Worm (Caenorhabditis elegans) whole organism, young adult: Measurements from ENCODE around the gene Y7A5A.3.
A peak's percentile ranks its signal among the peaks of the same experiment; 100 is the strongest.
"Not testable (repeated sequence)": the region's sequence is repeated elsewhere in the genome, so short reads cannot be mapped to it uniquely, and the experiment has no call there.

ENCODE experiments used
- B0261.1 ChIP-seq: sonication (generic microtip); optimal IDR thresholded peaks from 2 replicates; lab custom pipeline; 2016; ENCODE audit warnings: mild to moderate bottlenecking, missing genetic modification characterization, moderate library complexity, missing compliant biosample characterization
- F37B4.10 ChIP-seq: fragments of 200-800 bp; sonication (Bioruptor generic); IDR thresholded peaks from 2 replicates; pipeline ENCODE4 v1.3.6; 2022; ENCODE audit warnings: missing genetic modification characterization, missing compliant biosample characterization
- F52B5.7 ChIP-seq: sonication (generic microtip); optimal IDR thresholded peaks from 2 replicates; lab custom pipeline; 2016; ENCODE audit warnings: mild to moderate bottlenecking, missing genetic modification characterization, missing compliant biosample characterization
- F55B11.4 ChIP-seq: sonication (generic microtip); optimal IDR thresholded peaks from 2 replicates; lab custom pipeline; 2016; ENCODE audit warnings: missing compliant biosample characterization, missing genetic modification characterization, borderline replicate concordance; ENCODE audit not compliant: insufficient read depth
- K11D2.4 ChIP-seq: fragments of 200-800 bp; sonication (Bioruptor generic); IDR thresholded peaks from 2 replicates; pipeline ENCODE4 v1.3.6; 2022; ENCODE audit warnings: missing genetic modification reagents, missing genetic modification characterization, missing compliant biosample characterization
- T26A5.8 ChIP-seq: sonication (generic microtip); optimal IDR thresholded peaks from 2 replicates; lab custom pipeline; 2016; ENCODE audit warnings: missing genetic modification characterization, missing compliant biosample characterization
- Y95B8A.8 ChIP-seq: fragments of 200-800 bp; sonication (Bioruptor generic); IDR thresholded peaks from 2 replicates; pipeline ENCODE4 v1.3.6; 2022; ENCODE audit warnings: missing genetic modification reagents, missing genetic modification characterization, missing compliant biosample characterization
- akir-1 ChIP-seq: fragments of 200-800 bp; sonication (Bioruptor generic); optimal IDR thresholded peaks from 2 replicates; lab custom pipeline; 2018; ENCODE audit warnings: mild to moderate bottlenecking, missing genetic modification characterization, moderate library complexity, missing compliant biosample characterization
- aptf-2 ChIP-seq: fragments of 200-800 bp; sonication (Bioruptor generic); conservative IDR thresholded peaks from 2 replicates; pipeline ENCODE4 v1.3.6; 2022; ENCODE audit warnings: missing genetic modification reagents, missing genetic modification characterization, missing compliant biosample characterization
- atf-7 ChIP-seq: sonication (generic microtip); optimal IDR thresholded peaks from 2 replicates; lab custom pipeline; 2017; ENCODE audit warnings: mild to moderate bottlenecking, missing genetic modification characterization, missing compliant biosample characterization
- athp-1 ChIP-seq: sonication (generic microtip); optimal IDR thresholded peaks from 2 replicates; lab custom pipeline; 2017; ENCODE audit warnings: mild to moderate bottlenecking, missing genetic modification characterization, missing compliant biosample characterization
- attf-6 ChIP-seq: fragments of 200-800 bp; sonication (Bioruptor generic); IDR thresholded peaks from 2 replicates; pipeline ENCODE4 v1.3.6; 2022; ENCODE audit warnings: missing genetic modification reagents, missing genetic modification characterization, missing compliant biosample characterization
- bed-2 ChIP-seq: fragments of 200-800 bp; sonication (Bioruptor generic); IDR thresholded peaks from 2 replicates; pipeline ENCODE4 v1.3.6; 2022; ENCODE audit warnings: missing genetic modification reagents, missing genetic modification characterization, missing compliant biosample characterization
- cebp-1 ChIP-seq, 2 experiments: fragments of 200-800 bp in 1 of 2; sonication (Bioruptor generic) in 1 of 2; sonication (generic microtip) in 1 of 2; IDR thresholded peaks in 1 of 2; optimal IDR thresholded peaks in 1 of 2; 2 replicates each; pipeline versions ENCODE4 v1.3.6 to Lab custom; 2017 to 2022; ENCODE audit warnings: missing compliant biosample characterization in 2 of 2, missing genetic modification characterization in 2 of 2, mild to moderate bottlenecking in 1 of 2, missing genetic modification reagents in 1 of 2, moderate library complexity in 1 of 2
- ceh-40 ChIP-seq: fragments of 200-800 bp; sonication (Bioruptor generic); IDR thresholded peaks from 2 replicates; pipeline ENCODE4 v1.3.6; 2022; ENCODE audit warnings: missing genetic modification characterization, missing compliant biosample characterization
- ceh-91 ChIP-seq: fragments of 200-800 bp; sonication (Bioruptor generic); IDR thresholded peaks from 2 replicates; pipeline ENCODE4 v1.3.6; 2022; ENCODE audit warnings: missing genetic modification reagents, missing genetic modification characterization, missing compliant biosample characterization
- dox-1 ChIP-seq: fragments of 200-800 bp; sonication (Bioruptor generic); IDR thresholded peaks from 2 replicates; pipeline ENCODE4 v1.3.6; 2022; ENCODE audit warnings: missing genetic modification reagents, missing genetic modification characterization, missing compliant biosample characterization
- egrh-3 ChIP-seq: fragments of 200-800 bp; sonication (Bioruptor generic); IDR thresholded peaks from 2 replicates; pipeline ENCODE4 v1.3.6; 2022; ENCODE audit warnings: missing genetic modification reagents, missing genetic modification characterization, missing compliant biosample characterization
- gei-17 ChIP-seq: fragments of 200-800 bp; sonication (Bioruptor generic); optimal IDR thresholded peaks from 2 replicates; lab custom pipeline; 2018; ENCODE audit warnings: mild to moderate bottlenecking, missing genetic modification characterization, missing compliant biosample characterization
- him-1 ChIP-seq: sonication (generic microtip); optimal IDR thresholded peaks from 2 replicates; lab custom pipeline; 2016; ENCODE audit warnings: missing genotype, missing genetic modification reagents, missing genetic modification characterization, missing compliant biosample characterization
- hlh-26 ChIP-seq: fragments of 200-800 bp; sonication (Bioruptor generic); conservative IDR thresholded peaks from 2 replicates; pipeline ENCODE4 v1.3.6; 2022; ENCODE audit warnings: missing genetic modification reagents, missing genetic modification characterization, missing compliant biosample characterization
- hrde-1 ChIP-seq: sonication (generic microtip); optimal IDR thresholded peaks from 2 replicates; lab custom pipeline; 2016; ENCODE audit warnings: missing genetic modification characterization, mild to moderate bottlenecking, missing compliant biosample characterization, moderate library complexity, missing genotype, missing genetic modification reagents, borderline replicate concordance
- let-607 ChIP-seq, 2 experiments: fragments of 200-800 bp in 1 of 2; sonication (Bioruptor generic) in 1 of 2; sonication (generic microtip) in 1 of 2; optimal IDR thresholded peaks; 2 replicates each; lab custom pipeline; 2016 to 2018; ENCODE audit warnings: mild to moderate bottlenecking in 2 of 2, missing compliant biosample characterization in 2 of 2, missing genetic modification characterization in 2 of 2, moderate library complexity in 2 of 2, missing genotype in 1 of 2
- lin-26 ChIP-seq: fragments of 200-800 bp; sonication (Bioruptor generic); IDR thresholded peaks from 2 replicates; pipeline ENCODE4 v1.3.6; 2022; ENCODE audit warnings: missing genetic modification reagents, missing genetic modification characterization, missing compliant biosample characterization
- lin-40 ChIP-seq: sonication (generic microtip); optimal IDR thresholded peaks from 2 replicates; lab custom pipeline; 2016; ENCODE audit warnings: missing genetic modification characterization, mild to moderate bottlenecking, missing compliant biosample characterization, missing genotype, missing genetic modification reagents
- madf-10 ChIP-seq: sonication (generic microtip); optimal IDR thresholded peaks from 2 replicates; lab custom pipeline; 2016; ENCODE audit warnings: mild to moderate bottlenecking, missing genetic modification characterization, missing compliant biosample characterization
- madf-6 ChIP-seq: fragments of 200-800 bp; sonication (Bioruptor generic); IDR thresholded peaks from 2 replicates; pipeline ENCODE4 v1.3.6; 2022; ENCODE audit warnings: missing genetic modification reagents, missing genetic modification characterization, missing compliant biosample characterization
- mcd-1 ChIP-seq: fragments of 200-800 bp; sonication (Bioruptor generic); IDR thresholded peaks from 2 replicates; pipeline ENCODE4 v1.3.6; 2022; ENCODE audit warnings: missing genetic modification reagents, missing genetic modification characterization, missing compliant biosample characterization
- mes-4 ChIP-seq: sonication (generic microtip); optimal IDR thresholded peaks from 2 replicates; lab custom pipeline; 2016; ENCODE audit warnings: missing genotype, missing genetic modification characterization, missing compliant biosample characterization
- nhr-27 ChIP-seq: fragments of 200-800 bp; sonication (Bioruptor generic); optimal IDR thresholded peaks from 2 replicates; lab custom pipeline; 2018; ENCODE audit warnings: mild to moderate bottlenecking, missing genetic modification characterization, moderate library complexity, missing compliant biosample characterization
- rec-8 ChIP-seq, 2 experiments: sonication (generic microtip); optimal IDR thresholded peaks; 2 replicates each; lab custom pipeline; 2016; ENCODE audit warnings: mild to moderate bottlenecking in 2 of 2, missing genetic modification characterization in 2 of 2, missing genetic modification reagents in 2 of 2, missing genotype in 2 of 2, missing biosample characterization in 1 of 2, missing compliant biosample characterization in 1 of 2, moderate library complexity in 1 of 2
- snpc-1.1 ChIP-seq: sonication (generic microtip); optimal IDR thresholded peaks from 2 replicates; lab custom pipeline; 2017; ENCODE audit warnings: missing genetic modification characterization, mild to moderate bottlenecking, missing compliant biosample characterization, antibody characterized with exemption, moderate library complexity, missing genotype, missing genetic modification reagents; ENCODE audit not compliant: insufficient read depth
- tbp1 ChIP-seq: fragments of 200-800 bp; sonication (Bioruptor generic); optimal IDR thresholded peaks from 2 replicates; lab custom pipeline; 2018; ENCODE audit warnings: mild to moderate bottlenecking, missing genetic modification characterization, missing compliant biosample characterization
- tbx-9 ChIP-seq: sonication (generic microtip); optimal IDR thresholded peaks from 2 replicates; lab custom pipeline; 2016; ENCODE audit warnings: borderline replicate concordance, missing genetic modification characterization, inconsistent platforms, missing compliant biosample characterization
- unc-62 ChIP-seq: fragments of 150-350 bp; optimal IDR thresholded peaks from 2 replicates; lab custom pipeline; 2014; ENCODE audit warnings: missing biosample characterization, missing genetic modification reagents, missing genetic modification characterization
- zfh-2 ChIP-seq: fragments of 200-800 bp; sonication (Bioruptor generic); conservative IDR thresholded peaks from 2 replicates; pipeline ENCODE4 v1.3.6; 2022; ENCODE audit warnings: missing genetic modification reagents, missing genetic modification characterization, missing compliant biosample characterization
- zim-3 ChIP-seq: sonication (generic microtip); optimal IDR thresholded peaks from 2 replicates; lab custom pipeline; 2017; ENCODE audit warnings: mild to moderate bottlenecking, missing genetic modification characterization, moderate library complexity, missing compliant biosample characterization
- ztf-25 ChIP-seq: fragments of 200-800 bp; sonication (Bioruptor generic); IDR thresholded peaks from 2 replicates; pipeline ENCODE4 v1.3.6; 2022; ENCODE audit warnings: missing genetic modification reagents, missing genetic modification characterization, missing compliant biosample characterization
- ztf-28 ChIP-seq: fragments of 200-800 bp; sonication (Bioruptor generic); IDR thresholded peaks from 2 replicates; pipeline ENCODE4 v1.3.6; 2022; ENCODE audit warnings: missing genetic modification reagents, missing genetic modification characterization, missing compliant biosample characterization
- ztf-3 ChIP-seq: fragments of 200-800 bp; sonication (Bioruptor generic); optimal IDR thresholded peaks from 2 replicates; lab custom pipeline; 2018; ENCODE audit warnings: mild to moderate bottlenecking, missing genetic modification characterization, missing compliant biosample characterization

The Y7A5A.3 gene

DNA sequence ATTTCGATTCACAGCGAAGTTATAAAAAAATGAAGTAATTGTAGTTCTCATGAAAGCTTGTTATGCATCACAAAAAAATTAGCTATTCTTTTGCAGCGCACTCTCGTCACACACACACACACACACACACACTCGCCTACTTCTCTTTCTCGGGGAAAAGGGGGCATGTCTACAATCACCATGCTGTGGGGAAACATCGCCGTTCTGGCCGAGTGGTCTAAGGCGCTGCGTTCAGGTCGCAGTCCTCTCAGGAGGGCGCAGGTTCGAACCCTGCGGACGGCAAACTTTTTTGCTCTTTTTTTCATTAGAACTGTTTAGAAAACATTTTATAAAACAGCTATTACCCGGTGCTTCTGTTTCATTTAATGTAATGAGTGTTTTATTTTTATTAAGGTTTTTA lies 42.6 kb downstream of the Y7A5A.3 start (continued):
- TF ChIP-seq ztf-28 (GFP tag; lab: Robert Waterston, UW): peak; percentile 47; the same call in 1 of the 2 replicates
- TF ChIP-seq K11D2.4 (GFP tag; lab: Robert Waterston, UW): peak; percentile 90

DNA sequence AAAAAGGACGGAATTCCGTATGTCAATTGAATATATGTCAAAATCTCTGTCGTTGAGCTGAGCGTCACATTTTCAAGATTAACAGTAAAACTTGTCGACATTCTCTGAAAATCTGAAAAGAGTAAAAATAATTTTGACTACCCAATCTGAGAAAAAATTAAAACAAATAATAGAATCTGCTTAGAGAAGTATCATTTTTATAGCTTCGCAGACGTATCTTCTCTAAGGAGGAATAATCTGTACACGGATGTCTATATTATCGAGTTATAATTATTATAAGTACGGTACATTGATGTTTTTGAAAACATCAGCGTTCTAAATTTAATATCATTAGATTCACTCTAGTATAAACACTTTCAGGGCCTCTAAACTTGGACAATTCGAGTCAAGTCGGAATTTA lies 43.9 kb downstream of the Y7A5A.3 start, which contains the start of gene srg-64:
srg-64 (minus strand) TSS at position 101 of the 400 bp plus-strand sequence.
- no peak for TF ChIP-seq nhr-27 (tag; lab: Kevin White, UChicago)
- TF ChIP-seq ztf-3 (GFP tag; lab: Kevin White, UChicago): no peak
- no peak for TF ChIP-seq hlh-26
- no peak for TF ChIP-seq F52B5.7 (tag; lab: Kevin White, UChicago)
- TF ChIP-seq cebp-1 (GFP tag; IDR thresholded peaks at IDR 0.05; lab: Robert Waterston, UW): no peak
- no peak for TF ChIP-seq cebp-1 (tag; optimal IDR thresholded peaks at IDR 0.05; lab: Kevin White, UChicago)
- TF ChIP-seq mes-4 (tag; lab: Kevin White, UChicago): no peak
- no peak for TF ChIP-seq atf-7 (tag; lab: Kevin White, UChicago)
- no peak for TF ChIP-seq hrde-1

DNA sequence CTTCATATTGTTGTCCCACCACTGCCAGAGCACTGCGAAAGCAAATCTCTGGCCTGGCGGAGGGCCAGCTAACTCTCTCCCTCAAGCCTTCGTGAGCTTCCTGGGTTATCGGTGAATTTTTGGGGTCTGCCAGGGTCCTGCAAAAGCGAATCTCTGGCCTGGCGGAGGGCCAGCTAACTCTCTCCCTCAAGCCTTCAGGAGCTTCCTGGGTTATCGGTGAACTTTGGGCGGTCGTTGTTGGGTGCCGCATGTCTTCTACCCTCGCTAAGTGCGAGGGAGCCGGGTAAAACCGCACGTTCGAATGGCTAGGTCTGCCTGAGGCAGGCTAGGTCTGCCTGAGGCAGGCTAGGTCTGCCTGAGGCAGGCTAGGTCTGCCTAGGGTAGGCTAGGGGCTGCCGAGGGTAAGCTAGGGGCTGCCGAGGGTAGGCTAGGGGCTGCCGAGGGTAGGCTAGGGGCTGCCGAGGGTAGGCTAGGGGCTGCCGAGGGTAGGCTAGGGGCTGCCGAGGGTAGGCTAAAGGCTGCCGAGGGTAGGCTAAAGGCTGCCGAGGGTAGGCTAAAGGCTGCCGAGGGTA lies 46.0 kb downstream of the Y7A5A.3 start:
- TF ChIP-seq egrh-3 (GFP tag; lab: Robert Waterston, UW) (peak; percentile 95), ztf-25 (GFP tag; lab: Robert Waterston, UW) (0 out of 2 replicates have a peak, but pooled peaks have one; percentile 37), lin-26 (GFP tag; lab: Robert Waterston, UW) (peak; percentile 50; the same call in 1 of the 2 replicates), madf-6 (0 out of 2 replicates have a peak, but pooled peaks have one; percentile 7), dox-1 (GFP tag; lab: Robert Waterston, UW) (peak; percentile 49; the same call in 1 of the 2 replicates), zfh-2 (GFP tag; lab: Robert Waterston, UW) (peak; percentile 85), mcd-1 (GFP tag; lab: Robert Waterston, UW) (peak; percentile 43), attf-6 (GFP tag; lab: Robert Waterston, UW) (peak; percentile 59; the same call in 1 of the 2 replicates), bed-2 (0 out of 2 replicates have a peak, but pooled peaks have one; percentile 18), cebp-1 (GFP tag; IDR thresholded peaks at IDR 0.05; lab: Robert Waterston, UW) (peak; percentile 38; the same call in 1 of the 2 replicates)
- TF ChIP-seq cebp-1 (tag; optimal IDR thresholded peaks at IDR 0.05; lab: Kevin White, UChicago): not testable (repeated sequence)

DNA sequence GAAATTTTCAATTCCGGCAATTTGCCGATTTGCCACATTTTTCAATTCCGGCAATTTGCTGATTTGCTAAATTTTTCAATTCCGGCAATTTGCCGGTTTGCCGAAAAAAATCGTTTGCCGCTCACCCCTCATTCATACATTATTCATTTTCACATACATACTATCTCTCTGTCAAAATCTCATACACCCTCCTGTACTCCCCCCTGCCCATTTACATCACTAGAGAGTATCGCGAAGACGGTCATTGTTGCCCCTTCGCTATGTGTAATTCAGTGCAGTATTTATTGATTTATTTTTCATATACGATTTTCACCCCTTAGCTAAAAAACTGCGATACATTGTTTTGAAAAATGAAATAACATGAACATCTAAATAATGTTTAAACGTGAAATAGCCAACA lies 48.1 kb downstream of the Y7A5A.3 start:
- TF ChIP-seq ceh-40 (GFP tag; lab: Robert Waterston, UW) (no peak), unc-62 (no peak), F37B4.10 (GFP tag; lab: Robert Waterston, UW) (no peak), tbp1 (peak; percentile 67), ceh-91 (GFP tag; lab: Robert Waterston, UW) (no peak), mes-4 (tag; lab: Kevin White, UChicago) (no peak), madf-10 (peak; percentile 40), zim-3 (tag; lab: Kevin White, UChicago) (no peak), Y95B8A.8 (GFP tag; lab: Robert Waterston, UW) (no peak), ztf-28 (GFP tag; lab: Robert Waterston, UW) (no peak), zfh-2 (GFP tag; lab: Robert Waterston, UW) (no peak), T26A5.8 (tag; lab: Kevin White, UChicago) (no peak), snpc-1.1 (tag; lab: Kevin White, UChicago) (no peak), him-1 (tag; lab: Kevin White, UChicago) (no peak), rec-8 (tag; optimal IDR thresholded peaks at IDR 0.05; lab: Kevin White, UChicago) (no peak), lin-40 (tag; lab: Kevin White, UChicago) (peak; percentile 92), dox-1 (GFP tag; lab: Robert Waterston, UW) (peak; percentile 78), B0261.1 (tag; lab: Kevin White, UChicago) (peak; percentile 42), akir-1 (GFP tag; lab: Kevin White, UChicago) (no peak), aptf-2 (GFP tag; lab: Robert Waterston, UW) (no peak), gei-17 (GFP tag; lab: Kevin White, UChicago) (peak; percentile 93), athp-1 (no peak), egrh-3 (GFP tag; lab: Robert Waterston, UW) (no peak), let-607 (tag; optimal IDR thresholded peaks at IDR 0.05; lab: Kevin White, UChicago) (peak in 1 of 2 experiments; percentile 64), F55B11.4 (tag; lab: Kevin White, UChicago) (no peak), tbx-9 (tag; lab: Kevin White, UChicago) (no peak)
